Worm (Caenorhabditis elegans): Measurements from ENCODE around the gene bath-39.

Gene bath-39

DNA sequence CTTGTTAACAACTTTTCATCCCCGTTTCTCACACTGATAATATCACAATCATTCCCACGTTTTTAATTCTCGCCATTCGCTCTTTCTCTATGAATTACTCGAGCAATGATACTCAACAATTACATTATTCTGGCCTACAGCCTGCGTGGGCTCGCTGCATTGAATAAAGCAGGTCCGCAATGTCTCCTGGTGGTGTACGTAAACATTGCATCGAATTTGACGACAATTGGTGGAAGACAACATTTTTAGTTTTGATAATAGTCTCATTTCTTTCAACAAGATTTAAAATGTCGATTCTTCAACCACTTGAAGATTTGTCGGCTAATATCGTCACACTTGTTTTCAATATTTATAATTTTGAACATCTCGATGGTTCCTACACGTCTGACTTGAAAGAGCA lies at the start of gene bath-39:
bath-39 (plus strand) TSS at position 137 of the 400 bp plus-strand sequence.
- no peak for TF ChIP-seq M03D4.4 (tag; optimal IDR thresholded peaks at IDR 0.05)
- TF ChIP-seq ces-1 (GFP tag; optimal IDR thresholded peaks at IDR 0.05) = peak; percentile 84
- peak; percentile 22 for TF ChIP-seq lsy-2 (tag; optimal IDR thresholded peaks at IDR 0.05)
- peak; percentile 45 for TF ChIP-seq mep-1 (tag; optimal IDR thresholded peaks at IDR 0.05)

DNA sequence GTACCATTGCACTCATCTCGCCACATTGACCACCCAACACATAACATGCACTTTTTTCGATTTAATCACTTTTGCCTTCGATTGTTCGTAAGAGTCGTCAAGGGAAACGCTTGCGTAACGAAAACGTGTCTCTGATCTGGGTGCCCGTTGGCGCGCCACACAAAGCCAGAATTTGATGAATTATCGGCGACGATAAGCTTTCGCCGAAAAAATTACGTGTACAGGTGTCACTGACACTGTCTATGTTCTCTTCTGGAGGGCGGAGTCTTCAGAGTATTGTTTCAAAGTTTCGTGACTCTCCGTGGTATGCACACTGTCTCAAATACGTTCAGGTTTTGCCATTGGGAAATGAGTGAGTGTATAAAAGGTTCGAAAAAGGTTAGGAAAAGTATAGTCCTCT lies 48.6 kb upstream of the bath-39 start, which contains the start of gene F53F1.4:
F53F1.4 (plus strand) TSS at position 390 of the 400 bp plus-strand sequence.
- no peak for TF ChIP-seq pha-4 (tag; optimal IDR thresholded peaks at IDR 0.05)
- no peak for TF ChIP-seq nhr-76 (tag; optimal IDR thresholded peaks at IDR 0.05)
- TF ChIP-seq mep-1 (tag; optimal IDR thresholded peaks at IDR 0.05) = no peak
- no peak for TF ChIP-seq ces-1 (GFP tag; optimal IDR thresholded peaks at IDR 0.05)
- TF ChIP-seq ceh-43 (GFP tag; optimal IDR thresholded peaks at IDR 0.05) = no peak
- TF ChIP-seq elt-1 (tag; optimal IDR thresholded peaks at IDR 0.05; ENCODE audit: borderline replicate concordance, insufficient read depth) = no peak
- TF ChIP-seq ceh-83 (GFP tag; optimal IDR thresholded peaks at IDR 0.05) = no peak
- TF ChIP-seq ceh-39 (tag; optimal IDR thresholded peaks at IDR 0.05) = no peak
- no peak for TF ChIP-seq cnd-1 (tag; optimal IDR thresholded peaks at IDR 0.05)
- TF ChIP-seq nhr-2 (tag; optimal IDR thresholded peaks at IDR 0.05) = no peak
- TF ChIP-seq ham-2 (GFP tag; optimal IDR thresholded peaks at IDR 0.05) = no peak
- no peak for TF ChIP-seq unc-120 (tag; optimal IDR thresholded peaks at IDR 0.05; ENCODE audit: poor library complexity, severe bottlenecking)
- no peak for TF ChIP-seq ztf-11 (tag; optimal IDR thresholded peaks at IDR 0.05)

ce11 chrV:13411225-13411991 lies 47.9 kb upstream of the bath-39 start:
- TF ChIP-seq flh-1 (GFP tag; optimal IDR thresholded peaks at IDR 0.05) (no peak), ceh-39 (tag; optimal IDR thresholded peaks at IDR 0.05) (no peak), ztf-11 (tag; optimal IDR thresholded peaks at IDR 0.05) (no peak), sptf-1 (tag; optimal IDR thresholded peaks at IDR 0.05) (no peak), nhr-12 (tag; optimal IDR thresholded peaks at IDR 0.05) (no peak), blmp-1 (tag; optimal IDR thresholded peaks at IDR 0.05) (no peak), bed-3 (GFP tag; optimal IDR thresholded peaks at IDR 0.05) (no peak), drap-1 (GFP tag; optimal IDR thresholded peaks at IDR 0.05) (no peak), unc-120 (tag; optimal IDR thresholded peaks at IDR 0.05; ENCODE audit: poor library complexity, severe bottlenecking) (no peak), nhr-237 (tag; optimal IDR thresholded peaks at IDR 0.05) (no peak), tbx-8 (GFP tag; optimal IDR thresholded peaks at IDR 0.05) (no peak), lsy-2 (tag; optimal IDR thresholded peaks at IDR 0.05) (no peak), mls-2 (tag; optimal IDR thresholded peaks at IDR 0.05) (no peak), zip-8 (tag; optimal IDR thresholded peaks at IDR 0.05) (no peak), elt-3 (tag; optimal IDR thresholded peaks at IDR 0.05) (no peak), nhr-76 (tag; optimal IDR thresholded peaks at IDR 0.05) (no peak)

ce11 chrV:13411992-13412298 lies 47.3 kb upstream of the bath-39 start:
- TF ChIP-seq sem-2 (GFP tag; optimal IDR thresholded peaks at IDR 0.05) (no peak), cnd-1 (tag; optimal IDR thresholded peaks at IDR 0.05) (no peak), unc-39 (tag; optimal IDR thresholded peaks at IDR 0.05) (no peak), ceh-43 (GFP tag; optimal IDR thresholded peaks at IDR 0.05) (no peak)

DNA sequence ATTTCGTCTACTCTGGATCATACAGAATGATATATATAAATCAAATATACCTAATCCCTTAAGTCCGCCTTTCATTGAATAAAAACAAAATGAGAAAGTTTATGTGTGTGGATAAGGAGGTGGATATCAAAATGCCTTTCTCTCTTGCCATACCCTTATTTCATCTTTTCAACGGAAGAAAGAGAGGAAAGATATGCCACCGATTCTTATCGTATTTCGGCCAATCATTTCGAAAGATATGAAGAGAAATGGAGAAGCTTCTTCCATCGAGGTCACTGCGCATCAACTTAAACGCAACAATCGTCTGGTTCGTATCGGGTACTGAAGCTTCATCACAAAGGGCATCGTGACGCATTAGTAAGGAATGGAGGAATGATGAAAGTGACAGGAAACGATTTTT lies 46.0 kb upstream of the bath-39 start:
- peak; percentile 46 for TF ChIP-seq elt-3 (tag; optimal IDR thresholded peaks at IDR 0.05)
- peak; percentile 82 for TF ChIP-seq elt-1 (tag; optimal IDR thresholded peaks at IDR 0.05; ENCODE audit: borderline replicate concordance, insufficient read depth)
- TF ChIP-seq nhr-76 (tag; optimal IDR thresholded peaks at IDR 0.05) = no peak
- peak; percentile 57 for TF ChIP-seq blmp-1 (tag; optimal IDR thresholded peaks at IDR 0.05)

DNA sequence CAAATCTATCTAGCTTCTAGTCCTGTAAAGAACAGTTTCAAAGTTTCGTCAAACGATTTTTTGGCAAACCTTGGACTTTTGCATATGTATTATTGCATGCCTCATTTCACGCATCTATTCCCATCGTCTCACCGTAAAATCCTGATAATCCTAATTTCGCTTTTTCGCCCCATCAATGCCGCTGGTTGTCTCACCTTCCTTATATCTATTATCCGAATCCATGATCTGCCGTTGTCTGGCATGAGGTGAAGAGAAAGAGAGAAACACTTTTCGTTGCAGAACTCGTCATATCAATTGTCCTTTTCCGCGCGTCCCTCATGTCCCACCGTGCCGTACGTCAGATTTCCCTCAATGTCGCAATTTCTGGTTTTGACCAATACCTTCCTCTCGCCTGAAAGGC lies 44.7 kb upstream of the bath-39 start, which contains the start of gene cut-2:
cut-2 (plus strand) TSS at position 365 of the 400 bp plus-strand sequence.
- TF ChIP-seq nhr-237 (tag; optimal IDR thresholded peaks at IDR 0.05) (no peak), bed-3 (GFP tag; optimal IDR thresholded peaks at IDR 0.05) (no peak), mep-1 (tag; optimal IDR thresholded peaks at IDR 0.05) (no peak), nhr-76 (tag; optimal IDR thresholded peaks at IDR 0.05) (no peak), elt-1 (tag; optimal IDR thresholded peaks at IDR 0.05; ENCODE audit: borderline replicate concordance, insufficient read depth) (peak; percentile 71), pha-4 (tag; optimal IDR thresholded peaks at IDR 0.05) (no peak), ceh-39 (tag; optimal IDR thresholded peaks at IDR 0.05) (no peak), lsy-2 (tag; optimal IDR thresholded peaks at IDR 0.05) (no peak), snpc-4 (tag; optimal IDR thresholded peaks at IDR 0.05) (no peak), mab-5 (tag; optimal IDR thresholded peaks at IDR 0.05) (no peak), blmp-1 (tag; optimal IDR thresholded peaks at IDR 0.05) (peak; percentile 41), tbx-8 (GFP tag; optimal IDR thresholded peaks at IDR 0.05) (no peak), ztf-11 (tag; optimal IDR thresholded peaks at IDR 0.05) (no peak)
